Fruit fly (Drosophila melanogaster): ENCODE data around the gene meigo.

DNA sequence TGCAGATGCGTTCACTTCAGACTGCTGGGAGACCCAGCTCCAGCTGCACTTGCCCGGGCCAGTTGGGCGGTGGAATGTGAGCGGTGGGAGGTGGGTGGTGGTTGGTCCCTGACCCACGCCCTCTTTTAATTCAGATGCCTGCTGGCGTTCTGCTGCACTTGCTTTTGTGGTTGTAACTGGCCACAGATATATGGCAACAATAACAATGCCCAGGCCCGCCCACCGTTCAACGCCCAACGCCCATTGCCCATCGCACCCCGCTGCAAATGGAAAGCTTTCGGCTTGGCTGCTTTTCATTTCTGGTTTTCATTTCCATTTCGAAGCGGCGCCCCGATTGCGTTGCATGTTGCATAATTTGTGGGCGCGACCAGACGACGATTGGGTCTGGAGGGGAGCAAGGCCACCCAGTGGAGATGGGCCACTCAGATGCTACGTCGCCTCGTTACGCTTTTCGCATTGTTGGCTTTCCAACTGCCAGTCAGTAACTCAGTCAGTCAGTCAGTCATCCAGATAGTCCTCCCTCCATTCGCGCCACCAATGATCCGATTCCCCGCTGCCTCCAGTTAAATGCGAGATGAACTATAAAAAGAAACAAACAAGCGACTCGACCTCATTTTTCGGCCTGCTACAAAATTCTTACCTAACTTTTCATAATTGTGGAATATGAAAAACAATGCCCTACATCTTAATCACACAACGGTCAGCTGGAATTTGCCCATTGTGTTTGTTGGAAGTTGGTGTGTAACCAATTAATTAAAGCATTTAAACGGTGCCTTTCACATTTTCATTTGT, 47.6 kb upstream of the meigo start:
- no peak for TF ChIP-seq Sox102F (GFP tag; optimal IDR thresholded peaks at IDR 0.05)
- no peak for TF ChIP-seq dsx (GFP tag; optimal IDR thresholded peaks at IDR 0.05; ENCODE audit: poor library complexity, severe bottlenecking)
- no peak for TF ChIP-seq achi (GFP tag; optimal IDR thresholded peaks at IDR 0.05)
- TF ChIP-seq CG6792 (GFP tag; optimal IDR thresholded peaks at IDR 0.05), result no peak
- TF ChIP-seq CG15336 (GFP tag; IDR thresholded peaks at IDR 0.05), result no peak
- TF ChIP-seq esn (GFP tag; optimal IDR thresholded peaks at IDR 0.05), result no peak
- TF ChIP-seq eg (GFP tag; IDR thresholded peaks at IDR 0.05), result no peak
- no peak for TF ChIP-seq OdsH (GFP tag; optimal IDR thresholded peaks at IDR 0.05)
- TF ChIP-seq Smox (GFP tag; optimal IDR thresholded peaks at IDR 0.05), result no peak
- TF ChIP-seq CG9139 (GFP tag; optimal IDR thresholded peaks at IDR 0.05), result no peak

All from whole organism, prepupa.